Worm (Caenorhabditis elegans) whole organism, L4 larva: Measurements from ENCODE around the gene nspd-4.
A peak's percentile ranks its signal among the peaks of the same experiment; 100 is the strongest.

Experiments used
- D1046.2 ChIP-seq: fragments of 200-800 bp; sonication (Bioruptor generic); IDR thresholded peaks from 2 replicates; pipeline ENCODE4 v1.3.6; 2022; ENCODE audit warnings: missing genetic modification characterization, missing compliant biosample characterization
- F10B5.3 ChIP-seq: sonication (generic microtip); optimal IDR thresholded peaks from 2 replicates; lab custom pipeline; 2016; ENCODE audit warnings: mild to moderate bottlenecking, missing genetic modification characterization, missing compliant biosample characterization
- F26F4.8 ChIP-seq: fragments of 200-800 bp; sonication (Bioruptor generic); conservative IDR thresholded peaks from 2 replicates; pipeline ENCODE4 v1.3.6; 2022; ENCODE audit warnings: missing genetic modification characterization, missing compliant biosample characterization
- F49E8.2 ChIP-seq: sonication (generic microtip); optimal IDR thresholded peaks from 2 replicates; lab custom pipeline; 2016; ENCODE audit warnings: missing compliant biosample characterization, mild to moderate bottlenecking, missing genetic modification characterization, borderline replicate concordance
- R02D3.7 ChIP-seq: fragments of 150-350 bp; sonication (generic microtip); optimal IDR thresholded peaks from 3 replicates; lab custom pipeline; 2014; ENCODE audit warnings: missing biosample characterization, missing genetic modification characterization
- T26A8.4 ChIP-seq: fragments of 200-800 bp; sonication (Bioruptor generic); IDR thresholded peaks from 2 replicates; pipeline ENCODE4 v1.3.6; 2022; ENCODE audit warnings: missing genetic modification characterization, missing compliant biosample characterization
- Y105C5A.15 ChIP-seq: fragments of 200-800 bp; sonication (Bioruptor generic); IDR thresholded peaks from 2 replicates; pipeline ENCODE4 v1.3.6; 2022; ENCODE audit warnings: missing genetic modification characterization, missing compliant biosample characterization
- Y48G9A.11 ChIP-seq: fragments of 200-800 bp; sonication (Bioruptor generic); IDR thresholded peaks from 2 replicates; pipeline ENCODE4 v1.3.6; 2022; ENCODE audit warnings: missing genetic modification reagents, missing genetic modification characterization, missing compliant biosample characterization
- Y75B8A.6 ChIP-seq: fragments of 200-800 bp; sonication (Bioruptor generic); IDR thresholded peaks from 2 replicates; pipeline ENCODE4 v1.3.6; 2022; ENCODE audit warnings: missing genetic modification reagents, missing genetic modification characterization, missing compliant biosample characterization
- ZK337.2 ChIP-seq: fragments of 200-800 bp; sonication (Bioruptor generic); IDR thresholded peaks from 2 replicates; pipeline ENCODE4 v1.3.6; 2022; ENCODE audit warnings: missing genetic modification reagents, missing genetic modification characterization, missing compliant biosample characterization
- ZK546.5 ChIP-seq, 2 experiments: sonication (generic microtip); optimal IDR thresholded peaks; 2 replicates each; lab custom pipeline; 2017; ENCODE audit warnings: missing biosample characterization in 2 of 2, missing genetic modification characterization in 2 of 2
- ceh-20 ChIP-seq: fragments of 200-800 bp; sonication (Bioruptor generic); IDR thresholded peaks from 2 replicates; pipeline ENCODE4 v1.3.6; 2022; ENCODE audit warnings: missing genetic modification reagents, missing genetic modification characterization, missing compliant biosample characterization
- ceh-32 ChIP-seq: sonication (generic microtip); optimal IDR thresholded peaks from 2 replicates; lab custom pipeline; 2016; ENCODE audit warnings: mild to moderate bottlenecking, missing genetic modification characterization, missing compliant biosample characterization; ENCODE audit not compliant: poor library complexity
- ceh-62 ChIP-seq: sonication (generic microtip); optimal IDR thresholded peaks from 2 replicates; lab custom pipeline; 2017; ENCODE audit warnings: missing biosample characterization, missing genetic modification characterization
- ceh-82 ChIP-seq: sonication (generic microtip); optimal IDR thresholded peaks from 2 replicates; lab custom pipeline; 2017; ENCODE audit warnings: missing biosample characterization, missing genetic modification characterization
- cey-2 ChIP-seq: sonication (generic microtip); optimal IDR thresholded peaks from 3 replicates; lab custom pipeline; 2017; ENCODE audit warnings: missing genetic modification characterization, mild to moderate bottlenecking, missing compliant biosample characterization, antibody characterized with exemption, borderline replicate concordance; ENCODE audit not compliant: insufficient read depth
- ctbp-1 ChIP-seq: fragments of 200-800 bp; sonication (Bioruptor generic); IDR thresholded peaks from 2 replicates; pipeline ENCODE4 v1.3.6; 2022; ENCODE audit warnings: missing genetic modification reagents, missing genetic modification characterization, missing compliant biosample characterization
- dmd-8 ChIP-seq: fragments of 200-800 bp; sonication (Bioruptor generic); IDR thresholded peaks from 2 replicates; pipeline ENCODE4 v1.3.6; 2022; ENCODE audit warnings: missing genetic modification characterization, missing compliant biosample characterization
- dve-1 ChIP-seq: sonication (generic microtip); optimal IDR thresholded peaks from 2 replicates; lab custom pipeline; 2017; ENCODE audit warnings: antibody characterized with exemption, mild to moderate bottlenecking, missing genetic modification characterization, missing compliant biosample characterization; ENCODE audit not compliant: insufficient read depth
- egl-27 ChIP-seq: sonication (generic microtip); optimal IDR thresholded peaks from 3 replicates; lab custom pipeline; 2017; ENCODE audit warnings: missing biosample characterization, missing genetic modification reagents, missing genetic modification characterization
- gei-8 ChIP-seq: fragments of 200-800 bp; sonication (Bioruptor generic); optimal IDR thresholded peaks from 2 replicates; lab custom pipeline; 2018; ENCODE audit warnings: mild to moderate bottlenecking, missing genetic modification characterization, missing compliant biosample characterization
- hif-1 ChIP-seq, 2 experiments: sonication (generic microtip); optimal IDR thresholded peaks; 2 replicates each; lab custom pipeline; 2016 to 2017; ENCODE audit warnings: missing compliant biosample characterization in 2 of 2, missing genetic modification characterization in 2 of 2, missing genetic modification reagents in 2 of 2, missing genotype in 2 of 2, mild to moderate bottlenecking in 1 of 2
- hlh-11 ChIP-seq: fragments of 200-800 bp; sonication (Bioruptor generic); optimal IDR thresholded peaks from 2 replicates; lab custom pipeline; 2018; ENCODE audit warnings: mild to moderate bottlenecking, missing genetic modification characterization, missing compliant biosample characterization
- hlh-30 ChIP-seq: sonication (generic microtip); optimal IDR thresholded peaks from 2 replicates; lab custom pipeline; 2017; ENCODE audit warnings: antibody characterized with exemption, mild to moderate bottlenecking, missing genetic modification characterization, missing compliant biosample characterization; ENCODE audit not compliant: insufficient read depth
- hmg-1.1 ChIP-seq: fragments of 200-800 bp; sonication (Bioruptor generic); IDR thresholded peaks from 2 replicates; pipeline ENCODE4 v1.3.6; 2022; ENCODE audit warnings: missing genetic modification reagents, missing genetic modification characterization, missing compliant biosample characterization
- lim-7 ChIP-seq: fragments of 200-800 bp; sonication (Bioruptor generic); IDR thresholded peaks from 2 replicates; pipeline ENCODE4 v1.3.6; 2022; ENCODE audit warnings: missing genetic modification characterization, missing compliant biosample characterization
- lin-1 ChIP-seq: fragments of 200-800 bp; sonication (Bioruptor generic); IDR thresholded peaks from 2 replicates; pipeline ENCODE4 v1.3.6; 2022; ENCODE audit warnings: missing genetic modification reagents, missing genetic modification characterization, missing compliant biosample characterization
- lin-38 ChIP-seq: fragments of 200-800 bp; sonication (Bioruptor generic); IDR thresholded peaks from 2 replicates; pipeline ENCODE4 v1.3.6; 2022; ENCODE audit warnings: missing genetic modification reagents, missing genetic modification characterization, missing compliant biosample characterization
- lin-39 ChIP-seq: fragments of 150-350 bp; optimal IDR thresholded peaks from 2 replicates; lab custom pipeline; 2014; ENCODE audit warnings: missing biosample characterization, missing genetic modification reagents, missing genetic modification characterization
- lir-3 ChIP-seq: sonication (generic microtip); optimal IDR thresholded peaks from 2 replicates; lab custom pipeline; 2016; ENCODE audit warnings: mild to moderate bottlenecking, missing genetic modification characterization, missing compliant biosample characterization
- lsy-2 ChIP-seq, 2 experiments: fragments of 150-350 bp in 1 of 2; sonication (generic microtip) in 1 of 2; optimal IDR thresholded peaks; 2 replicates each; lab custom pipeline; 2014 to 2017; ENCODE audit warnings: missing biosample characterization in 2 of 2, missing genetic modification characterization in 2 of 2
- madf-9 ChIP-seq: fragments of 200-800 bp; sonication (Bioruptor generic); conservative IDR thresholded peaks from 2 replicates; pipeline ENCODE4 v1.3.6; 2022; ENCODE audit warnings: missing genetic modification reagents, missing genetic modification characterization, missing compliant biosample characterization
- mdl-1 ChIP-seq, 2 experiments: fragments of 150-350 bp in 1 of 2; sonication (generic microtip) in 1 of 2; optimal IDR thresholded peaks; 2 replicates each; lab custom pipeline; 2014 to 2017; ENCODE audit warnings: missing biosample characterization in 2 of 2, missing genetic modification characterization in 2 of 2
- mes-2 ChIP-seq: sonication (generic microtip); optimal IDR thresholded peaks from 2 replicates; lab custom pipeline; 2016; ENCODE audit warnings: missing genotype, mild to moderate bottlenecking, missing genetic modification characterization, missing compliant biosample characterization; ENCODE audit not compliant: poor library complexity, severe bottlenecking
- mxl-3 ChIP-seq: fragments of 200-800 bp; sonication (Bioruptor generic); optimal IDR thresholded peaks from 2 replicates; lab custom pipeline; 2018; ENCODE audit warnings: mild to moderate bottlenecking, missing genetic modification characterization, missing compliant biosample characterization
- nhr-11 ChIP-seq: fragments of 150-350 bp; optimal IDR thresholded peaks from 2 replicates; lab custom pipeline; 2014; ENCODE audit warnings: missing biosample characterization, missing genetic modification characterization
- nhr-237 ChIP-seq: sonication (generic microtip); optimal IDR thresholded peaks from 2 replicates; lab custom pipeline; 2017; ENCODE audit warnings: missing biosample characterization, missing genetic modification characterization
- nhr-41 ChIP-seq: fragments of 200-800 bp; sonication (Bioruptor generic); IDR thresholded peaks from 2 replicates; pipeline ENCODE4 v1.3.6; 2022; ENCODE audit warnings: missing genetic modification reagents, missing genetic modification characterization, missing compliant biosample characterization
- nhr-76 ChIP-seq: fragments of 150-350 bp; optimal IDR thresholded peaks from 2 replicates; lab custom pipeline; 2014; ENCODE audit warnings: missing biosample characterization, missing genetic modification characterization
- nhr-77 ChIP-seq: fragments of 150-350 bp; optimal IDR thresholded peaks from 2 replicates; lab custom pipeline; 2014; ENCODE audit warnings: missing biosample characterization, missing genetic modification characterization
- pha-4 ChIP-seq, 2 experiments: fragments of 150-350 bp in 1 of 2; fragments of 200-800 bp in 1 of 2; sonication (Bioruptor generic) in 1 of 2; IDR thresholded peaks in 1 of 2; optimal IDR thresholded peaks in 1 of 2; 2 replicates each; pipeline versions ENCODE4 v1.3.6 to Lab custom; 2014 to 2022; ENCODE audit warnings: missing genetic modification characterization in 2 of 2, missing genetic modification reagents in 2 of 2, missing biosample characterization in 1 of 2, missing compliant biosample characterization in 1 of 2
- php-3 ChIP-seq: fragments of 200-800 bp; sonication (Bioruptor generic); IDR thresholded peaks from 2 replicates; pipeline ENCODE4 v1.3.6; 2022; ENCODE audit warnings: missing genetic modification reagents, missing genetic modification characterization, missing compliant biosample characterization
- rbr-2 ChIP-seq: sonication (generic microtip); optimal IDR thresholded peaks from 2 replicates; lab custom pipeline; 2016; ENCODE audit warnings: missing genotype, missing genetic modification characterization, missing compliant biosample characterization
- spr-3 ChIP-seq: fragments of 200-800 bp; sonication (Bioruptor generic); optimal IDR thresholded peaks from 2 replicates; lab custom pipeline; 2018; ENCODE audit warnings: mild to moderate bottlenecking, missing genetic modification characterization, missing compliant biosample characterization
- tra-1 ChIP-seq: fragments of 200-800 bp; sonication (Bioruptor generic); IDR thresholded peaks from 2 replicates; pipeline ENCODE4 v1.3.6; 2022; ENCODE audit warnings: missing genetic modification reagents, missing genetic modification characterization, missing compliant biosample characterization
- unc-39 ChIP-seq: sonication (generic microtip); optimal IDR thresholded peaks from 2 replicates; lab custom pipeline; 2017; ENCODE audit warnings: missing biosample characterization, missing genetic modification characterization
- zfp-2 ChIP-seq: sonication (generic microtip); optimal IDR thresholded peaks from 2 replicates; lab custom pipeline; 2016; ENCODE audit warnings: mild to moderate bottlenecking, missing genetic modification characterization, missing compliant biosample characterization
- zfp-3 ChIP-seq: fragments of 200-800 bp; sonication (Bioruptor generic); conservative IDR thresholded peaks from 2 replicates; pipeline ENCODE4 v1.3.6; 2022; ENCODE audit warnings: missing genetic modification reagents, missing genetic modification characterization, missing compliant biosample characterization
- zip-11 ChIP-seq: fragments of 200-800 bp; sonication (Bioruptor generic); IDR thresholded peaks from 2 replicates; pipeline ENCODE4 v1.3.6; 2022; ENCODE audit warnings: missing genetic modification characterization, missing compliant biosample characterization
- ztf-7 ChIP-seq: fragments of 150-350 bp; optimal IDR thresholded peaks from 2 replicates; lab custom pipeline; 2014; ENCODE audit warnings: missing biosample characterization, missing genetic modification characterization

nspd-4 gene

ce11 chrII:4881727-4882126 is 39.3 kb downstream of the nspd-4 start, which contains the start of gene gst-7 (continued):
- no peak for TF ChIP-seq zip-11 (GFP tag; lab: Robert Waterston, UW)
- TF ChIP-seq ctbp-1 (GFP tag; lab: Robert Waterston, UW): no peak
- TF ChIP-seq zfp-3: no peak
- TF ChIP-seq F10B5.3 (tag; lab: Kevin White, UChicago): no peak
- TF ChIP-seq nhr-237 (tag; lab: Kevin White, UChicago): no peak
- TF ChIP-seq nhr-11 (tag; lab: Kevin White, UChicago): peak; percentile 43
- TF ChIP-seq gei-8 (GFP tag; lab: Kevin White, UChicago): no peak
- TF ChIP-seq hlh-11 (tag; lab: Kevin White, UChicago): peak; percentile 79
- TF ChIP-seq nhr-41 (GFP tag; lab: Robert Waterston, UW): no peak
- TF ChIP-seq lir-3 (tag; lab: Kevin White, UChicago): no peak
- TF ChIP-seq D1046.2 (GFP tag; lab: Robert Waterston, UW): no peak
- peak in 1 of 2 experiments; percentile 11 for TF ChIP-seq hif-1 (tag; optimal IDR thresholded peaks at IDR 0.05; lab: Kevin White, UChicago)
- no peak for TF ChIP-seq ceh-20
- peak; percentile 66 for TF ChIP-seq hlh-30
- TF ChIP-seq unc-39 (tag; lab: Kevin White, UChicago): no peak
- TF ChIP-seq pha-4 (GFP tag; IDR thresholded peaks at IDR 0.05; lab: Robert Waterston, UW): no peak
- TF ChIP-seq pha-4 (tag; optimal IDR thresholded peaks at IDR 0.05; lab: Kevin White, UChicago): peak; percentile 37
- TF ChIP-seq tra-1: 0 out of 2 replicates have a peak, but pooled peaks have one; percentile 20
- peak in 1 of 2 experiments; percentile 51 for TF ChIP-seq lsy-2 (tag; optimal IDR thresholded peaks at IDR 0.05; lab: Kevin White, UChicago)
- no peak; the same call in 1 of the 2 replicates for TF ChIP-seq lin-38 (GFP tag; lab: Robert Waterston, UW)
- TF ChIP-seq php-3 (GFP tag; lab: Robert Waterston, UW): peak; percentile 68
- TF ChIP-seq F49E8.2 (tag; lab: Kevin White, UChicago): no peak
- TF ChIP-seq mxl-3: peak; percentile 95
- TF ChIP-seq ZK546.5 (tag; optimal IDR thresholded peaks at IDR 0.05; lab: Kevin White, UChicago): no peak
- TF ChIP-seq F26F4.8 (GFP tag; lab: Robert Waterston, UW): no peak
- TF ChIP-seq cey-2 (tag; lab: Kevin White, UChicago): peak; percentile 77
- TF ChIP-seq ZK337.2 (GFP tag; lab: Robert Waterston, UW): no peak
- no peak for TF ChIP-seq Y105C5A.15 (GFP tag; lab: Robert Waterston, UW)
- no peak for TF ChIP-seq ceh-62 (tag; lab: Kevin White, UChicago)
- no peak for TF ChIP-seq lin-39 (tag; lab: Kevin White, UChicago)
- no peak for TF ChIP-seq R02D3.7
- TF ChIP-seq ceh-82: no peak
- TF ChIP-seq lim-7 (GFP tag; lab: Robert Waterston, UW): no peak
- peak; percentile 35; the same call in 1 of the 2 replicates for TF ChIP-seq hmg-1.1 (GFP tag; lab: Robert Waterston, UW)
- TF ChIP-seq lin-1 (GFP tag; lab: Robert Waterston, UW): no peak
- TF ChIP-seq nhr-77 (tag; lab: Kevin White, UChicago): peak; percentile 39
- peak; percentile 83 for TF ChIP-seq dve-1 (tag; lab: Kevin White, UChicago)
- no peak for TF ChIP-seq zfp-2
- TF ChIP-seq spr-3: no peak
- peak; percentile 5 for TF ChIP-seq ztf-7 (tag; lab: Kevin White, UChicago)
- peak in 1 of 2 experiments; percentile 53 for TF ChIP-seq mdl-1 (tag; optimal IDR thresholded peaks at IDR 0.05; lab: Kevin White, UChicago)
- TF ChIP-seq madf-9 (GFP tag; lab: Robert Waterston, UW): no peak
- TF ChIP-seq rbr-2 (tag; lab: Kevin White, UChicago): no peak
- TF ChIP-seq egl-27 (tag; lab: Kevin White, UChicago): no peak
- no peak for TF ChIP-seq Y75B8A.6
- peak; percentile 18 for TF ChIP-seq mes-2 (tag; lab: Kevin White, UChicago)
- no peak for TF ChIP-seq T26A8.4 (GFP tag; lab: Robert Waterston, UW)
- TF ChIP-seq nhr-76: no peak
- no peak for TF ChIP-seq Y48G9A.11 (GFP tag; lab: Robert Waterston, UW)
- TF ChIP-seq dmd-8: no peak
- TF ChIP-seq ceh-32 (tag; lab: Kevin White, UChicago): no peak
